Worm (Caenorhabditis elegans) whole organism, L3 larva: Measurements from ENCODE around the gene glr-2.

Experiments used
- ama-1 ChIP-seq: fragments of 150-350 bp; optimal IDR thresholded peaks from 2 replicates; lab custom pipeline; 2018
- ceh-28 ChIP-seq: fragments of 150-350 bp; optimal IDR thresholded peaks from 2 replicates; lab custom pipeline; 2014; ENCODE audit warnings: missing biosample characterization, missing genetic modification reagents, missing genetic modification characterization
- elt-3 ChIP-seq, 3 experiments: fragments of 150-350 bp in 1 of 3; sonication (generic microtip) in 2 of 3; optimal IDR thresholded peaks; 2 replicates in 2 of 3; 4 replicates in 1 of 3; lab custom pipeline; 2014 to 2017; ENCODE audit warnings: missing biosample characterization in 3 of 3, missing genetic modification characterization in 3 of 3
- lin-39 ChIP-seq: fragments of 150-350 bp; optimal IDR thresholded peaks from 2 replicates; lab custom pipeline; 2018; ENCODE audit warnings: missing biosample characterization, missing genetic modification reagents, missing genetic modification characterization
- mdl-1 ChIP-seq: fragments of 150-350 bp; optimal IDR thresholded peaks from 2 replicates; lab custom pipeline; 2014; ENCODE audit warnings: missing biosample characterization, missing genetic modification characterization
- nhr-11 ChIP-seq: fragments of 150-350 bp; optimal IDR thresholded peaks from 2 replicates; lab custom pipeline; 2014; ENCODE audit warnings: missing biosample characterization, missing genetic modification characterization
- unc-39 ChIP-seq: sonication (generic microtip); optimal IDR thresholded peaks from 4 replicates; lab custom pipeline; 2017; ENCODE audit warnings: missing biosample characterization, missing genetic modification characterization

DNA sequence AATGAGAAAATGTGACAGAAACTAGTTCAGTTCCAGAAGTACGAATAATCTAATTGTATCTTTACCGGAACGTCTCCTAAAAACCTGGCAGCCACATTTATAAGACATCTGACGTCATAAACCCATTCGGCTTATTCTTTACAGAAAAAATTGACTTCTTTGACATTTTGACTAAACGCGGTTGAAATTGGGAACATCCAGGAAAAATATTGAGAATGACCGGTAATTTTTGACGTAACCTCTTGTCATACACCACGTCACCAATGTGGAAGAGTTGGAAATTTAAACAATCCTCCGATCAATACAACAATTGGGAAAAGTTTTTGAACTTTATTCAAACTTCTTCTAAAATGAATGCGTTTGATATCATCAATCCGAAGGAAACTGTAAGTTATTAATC is 53.7 kb downstream of the glr-2 start, which contains the start of gene ZK418.2:
- no peak for TF ChIP-seq nhr-11 (tag; lab: Kevin White, UChicago)
- no peak for TF ChIP-seq elt-3 (tag; optimal IDR thresholded peaks at IDR 0.05; lab: Kevin White, UChicago)
- TF ChIP-seq mdl-1 (tag; lab: Kevin White, UChicago) = no peak
- no peak for TF ChIP-seq ceh-28 (tag; lab: Kevin White, UChicago)
- TF ChIP-seq lin-39 (tag; lab: Kevin White, UChicago) = no peak
- no peak for TF ChIP-seq unc-39 (tag; lab: Kevin White, UChicago)
- no peak for TF ChIP-seq ama-1 (lab: Kevin White, UChicago)
